Worm (Caenorhabditis elegans) whole organism, L1 larva: ENCODE data around the gene Y42G9A.1.

Experiments
- ama-1 ChIP-seq: fragments of 150-350 bp; optimal IDR thresholded peaks from 2 replicates; lab custom pipeline; 2014
- elt-3 ChIP-seq, 6 experiments: fragments of 150-350 bp in 1 of 6; sonication (generic microtip); optimal IDR thresholded peaks; 2 replicates each; lab custom pipeline; 2017 to 2018; ENCODE audit warnings: missing biosample characterization in 6 of 6, missing genetic modification characterization in 6 of 6, inconsistent platforms in 1 of 6
- snpc-4 ChIP-seq: fragments of 150-350 bp; optimal IDR thresholded peaks from 2 replicates; lab custom pipeline; 2014; ENCODE audit warnings: missing biosample characterization, missing genetic modification characterization
- ztf-11 ChIP-seq, 2 experiments: sonication (generic microtip); optimal IDR thresholded peaks; 2 replicates each; lab custom pipeline; 2016 to 2017; ENCODE audit warnings: missing genetic modification characterization in 2 of 2, missing biosample characterization in 1 of 2, missing compliant biosample characterization in 1 of 2

ce11 chrIII:6195718-6196117, 46.0 kb downstream of the Y42G9A.1 start:
- TF ChIP-seq ama-1 = no peak
- TF ChIP-seq elt-3 (tag; optimal IDR thresholded peaks at IDR 0.05; lab: Kevin White, UChicago) = no peak
- TF ChIP-seq snpc-4 (tag; lab: Kevin White, UChicago) = no peak
- TF ChIP-seq ztf-11 (tag; optimal IDR thresholded peaks at IDR 0.05; lab: Kevin White, UChicago) = no peak
